Fruit fly (Drosophila melanogaster) whole organism, prepupa: ENCODE results near the gene CG15141.

Source experiments
- Blimp-1 ChIP-seq: fragments of 200-800 bp; sonication (Bioruptor generic); optimal IDR thresholded peaks from 3 replicates; lab custom pipeline; 2017; ENCODE audit warnings: missing biosample characterization, missing genetic modification characterization, mild to moderate bottlenecking, moderate library complexity, missing genetic modification reagents
- CG10631 ChIP-seq: fragments of 200-800 bp; sonication (Bioruptor generic); optimal IDR thresholded peaks from 2 replicates; lab custom pipeline; 2016; ENCODE audit warnings: missing biosample characterization, missing genetic modification characterization
- CG10669 ChIP-seq: fragments of 200-800 bp; sonication (Bioruptor generic); optimal IDR thresholded peaks from 3 replicates; lab custom pipeline; 2018; ENCODE audit warnings: missing biosample characterization, mild to moderate bottlenecking, missing genetic modification characterization, moderate library complexity
- CG11294 ChIP-seq: fragments of 200-800 bp; sonication (Bioruptor generic); IDR thresholded peaks from 2 replicates; pipeline ENCODE4 v1.3.6; 2022; ENCODE audit warnings: missing biosample characterization, missing genetic modification characterization
- CG11762 ChIP-seq: fragments of 200-800 bp; sonication (Bioruptor generic); optimal IDR thresholded peaks from 3 replicates; lab custom pipeline; 2016; ENCODE audit warnings: missing biosample characterization, missing genetic modification characterization; ENCODE audit not compliant: insufficient read depth
- CG11902 ChIP-seq: fragments of 200-800 bp; sonication (Bioruptor generic); optimal IDR thresholded peaks from 3 replicates; lab custom pipeline; 2016; ENCODE audit warnings: missing biosample characterization, missing genetic modification characterization
- CG15336 ChIP-seq: fragments of 200-800 bp; sonication (Bioruptor generic); IDR thresholded peaks from 2 replicates; pipeline ENCODE4 v1.3.6; 2022; ENCODE audit warnings: missing biosample characterization, missing genetic modification characterization
- CG1621 ChIP-seq: fragments of 200-800 bp; sonication (Bioruptor generic); optimal IDR thresholded peaks from 3 replicates; lab custom pipeline; 2018; ENCODE audit warnings: missing biosample characterization, mild to moderate bottlenecking, missing genetic modification characterization
- CG16779 ChIP-seq: fragments of 200-800 bp; sonication (Bioruptor generic); optimal IDR thresholded peaks from 3 replicates; lab custom pipeline; 2017; ENCODE audit warnings: missing biosample characterization, mild to moderate bottlenecking, missing genetic modification characterization
- CG3032 ChIP-seq: fragments of 200-800 bp; optimal IDR thresholded peaks from 2 replicates; lab custom pipeline; 2019; ENCODE audit warnings: missing biosample characterization, mild to moderate bottlenecking, missing genetic modification characterization, moderate library complexity
- CG31627 ChIP-seq: fragments of 200-800 bp; sonication (Bioruptor generic); optimal IDR thresholded peaks from 3 replicates; lab custom pipeline; 2016; ENCODE audit warnings: missing biosample characterization, missing genetic modification characterization
- CG32006 ChIP-seq: fragments of 200-800 bp; sonication (Bioruptor generic); optimal IDR thresholded peaks from 3 replicates; lab custom pipeline; 2017; ENCODE audit warnings: missing biosample characterization, mild to moderate bottlenecking, missing genetic modification characterization
- CG34406 ChIP-seq: fragments of 200-800 bp; sonication (Bioruptor generic); optimal IDR thresholded peaks from 3 replicates; lab custom pipeline; 2016; ENCODE audit warnings: missing biosample characterization, missing genetic modification characterization
- CG3919 ChIP-seq: fragments of 200-800 bp; sonication (Bioruptor generic); optimal IDR thresholded peaks from 3 replicates; lab custom pipeline; 2016; ENCODE audit warnings: missing biosample characterization, missing genetic modification characterization
- CG6808 ChIP-seq: fragments of 200-800 bp; sonication (Bioruptor generic); optimal IDR thresholded peaks from 3 replicates; lab custom pipeline; 2017; ENCODE audit warnings: missing biosample characterization, missing genetic modification characterization, mild to moderate bottlenecking, moderate library complexity, missing genetic modification reagents
- CG6854 ChIP-seq: fragments of 200-800 bp; sonication (Bioruptor generic); optimal IDR thresholded peaks from 2 replicates; lab custom pipeline; 2017; ENCODE audit warnings: missing biosample characterization, mild to moderate bottlenecking, missing genetic modification characterization
- CG8632 ChIP-seq: fragments of 200-800 bp; sonication (Bioruptor generic); optimal IDR thresholded peaks from 3 replicates; lab custom pipeline; 2016; ENCODE audit warnings: missing biosample characterization, missing genetic modification characterization
- CG9139 ChIP-seq: fragments of 200-800 bp; sonication (Bioruptor generic); optimal IDR thresholded peaks from 3 replicates; lab custom pipeline; 2017; ENCODE audit warnings: missing biosample characterization, mild to moderate bottlenecking, missing genetic modification characterization
- Eip75B ChIP-seq: fragments of 200-800 bp; sonication (Bioruptor generic); optimal IDR thresholded peaks from 3 replicates; lab custom pipeline; 2016; ENCODE audit warnings: missing biosample characterization, missing genetic modification characterization
- Eip78C ChIP-seq: fragments of 200-800 bp; sonication (Bioruptor generic); peaks from one replicate; lab custom pipeline; 2016; ENCODE audit warnings: missing biosample characterization, missing genetic modification characterization
- Eip93F ChIP-seq: fragments of 200-800 bp; sonication (Bioruptor generic); optimal IDR thresholded peaks from 2 replicates; lab custom pipeline; 2016; ENCODE audit warnings: missing biosample characterization, mild to moderate bottlenecking, missing genetic modification characterization
- Ets21C ChIP-seq: fragments of 200-800 bp; sonication (Bioruptor generic); optimal IDR thresholded peaks from 3 replicates; lab custom pipeline; 2016; ENCODE audit warnings: missing biosample characterization, missing genetic modification characterization
- Hr38 ChIP-seq: sonication (Bioruptor generic); optimal IDR thresholded peaks from 2 replicates; lab custom pipeline; 2016; ENCODE audit warnings: missing biosample characterization, missing genetic modification characterization
- Hr4 ChIP-seq: fragments of 200-800 bp; sonication (Bioruptor generic); optimal IDR thresholded peaks from 3 replicates; lab custom pipeline; 2016; ENCODE audit warnings: missing biosample characterization, missing genetic modification characterization
- Lpt ChIP-seq: fragments of 200-800 bp; sonication (Bioruptor generic); optimal IDR thresholded peaks from 3 replicates; lab custom pipeline; 2016; ENCODE audit warnings: missing biosample characterization, missing genetic modification characterization
- Met ChIP-seq: fragments of 200-800 bp; sonication (Bioruptor generic); optimal IDR thresholded peaks from 3 replicates; lab custom pipeline; 2016; ENCODE audit warnings: missing biosample characterization, missing genetic modification characterization
- Smox ChIP-seq: fragments of 200-800 bp; sonication (Bioruptor generic); optimal IDR thresholded peaks from 3 replicates; lab custom pipeline; 2016; ENCODE audit warnings: missing biosample characterization, missing genetic modification characterization
- Sox14 ChIP-seq: fragments of 200-800 bp; sonication (Bioruptor generic); optimal IDR thresholded peaks from 3 replicates; lab custom pipeline; 2016; ENCODE audit warnings: missing biosample characterization, missing genetic modification characterization
- Sox15 ChIP-seq: fragments of 200-800 bp; sonication (Bioruptor generic); optimal IDR thresholded peaks from 3 replicates; lab custom pipeline; 2016; ENCODE audit warnings: missing biosample characterization, missing genetic modification characterization
- achi ChIP-seq: fragments of 200-800 bp; sonication (Bioruptor generic); optimal IDR thresholded peaks from 3 replicates; lab custom pipeline; 2016; ENCODE audit warnings: missing biosample characterization, missing genetic modification characterization
- acj6 ChIP-seq: fragments of 200-800 bp; sonication (Bioruptor generic); optimal IDR thresholded peaks from 3 replicates; lab custom pipeline; 2016; ENCODE audit warnings: missing biosample characterization, missing genetic modification characterization
- cyc ChIP-seq: fragments of 200-800 bp; sonication (Bioruptor generic); optimal IDR thresholded peaks from 3 replicates; lab custom pipeline; 2016; ENCODE audit warnings: missing biosample characterization, missing genetic modification characterization
- eg ChIP-seq: fragments of 200-800 bp; sonication (Bioruptor generic); IDR thresholded peaks from 3 replicates; pipeline ENCODE4 v1.3.6; 2022; ENCODE audit warnings: missing biosample characterization, missing genetic modification characterization
- esn ChIP-seq: fragments of 200-800 bp; sonication (Bioruptor generic); optimal IDR thresholded peaks from 2 replicates; lab custom pipeline; 2016; ENCODE audit warnings: missing biosample characterization, mild to moderate bottlenecking, missing genetic modification characterization, moderate library complexity
- fd85E ChIP-seq: fragments of 200-800 bp; sonication (Bioruptor generic); optimal IDR thresholded peaks from 3 replicates; lab custom pipeline; 2016; ENCODE audit warnings: missing biosample characterization, missing genetic modification characterization
- fkh ChIP-seq: fragments of 200-800 bp; sonication (Bioruptor generic); optimal IDR thresholded peaks from 3 replicates; lab custom pipeline; 2017; ENCODE audit warnings: missing biosample characterization, mild to moderate bottlenecking, missing genetic modification characterization, moderate library complexity
- net ChIP-seq: fragments of 200-800 bp; sonication (Bioruptor generic); optimal IDR thresholded peaks from 3 replicates; lab custom pipeline; 2016; ENCODE audit warnings: missing biosample characterization, missing genetic modification characterization
- pdm3 ChIP-seq: fragments of 200-800 bp; sonication (Bioruptor generic); optimal IDR thresholded peaks from 3 replicates; lab custom pipeline; 2016; ENCODE audit warnings: missing biosample characterization, missing genetic modification characterization
- salr ChIP-seq, 2 experiments: fragments of 200-800 bp; sonication (Bioruptor generic); optimal IDR thresholded peaks; 3 replicates each; lab custom pipeline; 2016 to 2018; ENCODE audit warnings: missing biosample characterization in 2 of 2, missing genetic modification characterization in 2 of 2, mild to moderate bottlenecking in 1 of 2
- spab ChIP-seq: fragments of 200-800 bp; sonication (Bioruptor generic); optimal IDR thresholded peaks from 2 replicates; lab custom pipeline; 2017; ENCODE audit warnings: missing biosample characterization, mild to moderate bottlenecking, missing genetic modification characterization, missing genetic modification reagents
- svp ChIP-seq: fragments of 200-800 bp; sonication (Bioruptor generic); peaks from one replicate; lab custom pipeline; 2016; ENCODE audit warnings: missing biosample characterization, missing genetic modification characterization
- topi ChIP-seq: fragments of 200-800 bp; sonication (Bioruptor generic); optimal IDR thresholded peaks from 3 replicates; lab custom pipeline; 2016; ENCODE audit warnings: missing biosample characterization, missing genetic modification characterization
- vri ChIP-seq: fragments of 200-800 bp; sonication (Bioruptor generic); optimal IDR thresholded peaks from 3 replicates; lab custom pipeline; 2016; ENCODE audit warnings: missing biosample characterization, mild to moderate bottlenecking, missing genetic modification characterization

Gene CG15141

dm6 chr2L:17447071-17447470 lies 36.6 kb downstream of the CG15141 start:
- TF ChIP-seq CG6854 (GFP tag; lab: Kevin White, UChicago): no peak
- TF ChIP-seq Sox15 (GFP tag; lab: Kevin White, UChicago): no peak
- no peak for TF ChIP-seq CG34406 (GFP tag; lab: Kevin White, UChicago)
- no peak for TF ChIP-seq Ets21C (GFP tag; lab: Kevin White, UChicago)
- TF ChIP-seq CG32006 (GFP tag; lab: Kevin White, UChicago): no peak
- TF ChIP-seq spab (GFP tag; lab: Kevin White, UChicago): no peak
- no peak for TF ChIP-seq eg (GFP tag; lab: Robert Waterston, UW)
- no peak for TF ChIP-seq Sox14 (GFP tag; lab: Kevin White, UChicago)
- no peak for TF ChIP-seq CG9139 (GFP tag; lab: Kevin White, UChicago)
- no peak for TF ChIP-seq CG11294 (GFP tag; lab: Robert Waterston, UW)
- no peak for TF ChIP-seq CG3919 (GFP tag; lab: Kevin White, UChicago)
- TF ChIP-seq CG15336 (GFP tag; lab: Robert Waterston, UW): no peak
- no peak for TF ChIP-seq achi
- no peak for TF ChIP-seq pdm3 (GFP tag; lab: Kevin White, UChicago)
- no peak for TF ChIP-seq cyc (GFP tag; lab: Kevin White, UChicago)
- TF ChIP-seq, all 60 proteins: peak for 0

dm6 chr2L:17448435-17448834 lies 38.0 kb downstream of the CG15141 start:
- TF ChIP-seq fkh (GFP tag; lab: Kevin White, UChicago) (peak; percentile 74), vri (GFP tag; lab: Kevin White, UChicago) (peak; percentile 30), CG8632 (GFP tag; lab: Kevin White, UChicago) (no peak), CG6854 (GFP tag; lab: Kevin White, UChicago) (no peak), CG15336 (GFP tag; lab: Robert Waterston, UW) (0 out of 2 replicates have a peak, but pooled peaks have one; percentile 9), topi (GFP tag; lab: Kevin White, UChicago) (no peak)
- TF ChIP-seq, all 60 proteins: peak for 3

- TF ChIP-seq acj6 (GFP tag; lab: Kevin White, UChicago) (peak; percentile 36), achi (peak; percentile 25), fd85E (no peak), salr (GFP tag; optimal IDR thresholded peaks at IDR 0.05; lab: Kevin White, UChicago) (peak in 1 of 2 experiments; percentile 79), CG32006 (GFP tag; lab: Kevin White, UChicago) (peak; percentile 91), CG1621 (tag; lab: Kevin White, UChicago) (peak; percentile 58), esn (peak; percentile 36), net (GFP tag; lab: Kevin White, UChicago) (peak; percentile 65), Hr38 (GFP tag; lab: Kevin White, UChicago) (no peak), svp (GFP tag; lab: Kevin White, UChicago) (peak; percentile 78), CG16779 (no peak), eg (GFP tag; lab: Robert Waterston, UW) (peak; percentile 67; the same call in 2 of the 3 replicates), Eip93F (GFP tag; lab: Kevin White, UChicago) (no peak), CG11762 (GFP tag; lab: Kevin White, UChicago) (peak; percentile 33), Ets21C (GFP tag; lab: Kevin White, UChicago) (no peak), CG10669 (GFP tag; lab: Kevin White, UChicago) (peak; percentile 26), CG6854 (GFP tag; lab: Kevin White, UChicago) (no peak), Met (GFP tag; lab: Kevin White, UChicago) (peak; percentile 51), CG10631 (GFP tag; lab: Kevin White, UChicago) (peak; percentile 36), Hr4 (GFP tag; lab: Kevin White, UChicago) (peak; percentile 78), CG11902 (GFP tag; lab: Kevin White, UChicago) (no peak), CG6808 (GFP tag; lab: Kevin White, UChicago) (peak; percentile 46), CG34406 (GFP tag; lab: Kevin White, UChicago) (peak; percentile 38), spab (GFP tag; lab: Kevin White, UChicago) (peak; percentile 42), Eip78C (GFP tag; lab: Kevin White, UChicago) (peak; percentile 89), pdm3 (GFP tag; lab: Kevin White, UChicago) (peak; percentile 76), cyc (GFP tag; lab: Kevin White, UChicago) (peak; percentile 37), CG31627 (no peak), Lpt (GFP tag; lab: Kevin White, UChicago) (peak; percentile 53), Smox (GFP tag; lab: Kevin White, UChicago) (peak; percentile 49), CG3032 (no peak), Eip75B (peak; percentile 45), Sox14 (GFP tag; lab: Kevin White, UChicago) (peak; percentile 50), Blimp-1 (GFP tag; lab: Kevin White, UChicago) (peak; percentile 9), CG9139 (GFP tag; lab: Kevin White, UChicago) (peak; percentile 2)
Observed at dm6 chr2L:17449608-17450504, 39.4 kb downstream of the CG15141 start, which contains the start of gene dl. dl (minus strand) TSS chr2L:17450364.
